Worm (Caenorhabditis elegans) whole organism, late embryonic: ENCODE measurements around the gene sto-4.
A peak's percentile ranks its signal among the peaks of the same experiment; 100 is the strongest.

Experiments used
- C08G9.2 ChIP-seq: sonication (generic microtip); optimal IDR thresholded peaks from 2 replicates; lab custom pipeline; 2016; ENCODE audit warnings: mild to moderate bottlenecking, missing genetic modification characterization, moderate library complexity, missing compliant biosample characterization
- K09A11.1 ChIP-seq: sonication (generic microtip); optimal IDR thresholded peaks from 2 replicates; lab custom pipeline; 2017; ENCODE audit warnings: antibody characterized with exemption, mild to moderate bottlenecking, missing genetic modification characterization, missing compliant biosample characterization; ENCODE audit not compliant: insufficient read depth
- Y22D7AL.16 ChIP-seq: sonication (generic microtip); optimal IDR thresholded peaks from 2 replicates; lab custom pipeline; 2016; ENCODE audit warnings: missing genetic modification characterization, missing compliant biosample characterization
- ceh-14 ChIP-seq: sonication (generic microtip); optimal IDR thresholded peaks from 2 replicates; lab custom pipeline; 2016; ENCODE audit warnings: missing genotype, missing genetic modification characterization, missing compliant biosample characterization
- ceh-22 ChIP-seq: sonication (generic microtip); optimal IDR thresholded peaks from 2 replicates; lab custom pipeline; 2017; ENCODE audit warnings: missing biosample characterization, missing genetic modification characterization
- ceh-31 ChIP-seq: sonication (generic microtip); optimal IDR thresholded peaks from 2 replicates; lab custom pipeline; 2016; ENCODE audit warnings: missing genetic modification characterization, missing compliant biosample characterization
- ceh-6 ChIP-seq: fragments of 200-800 bp; sonication (Bioruptor generic); optimal IDR thresholded peaks from 2 replicates; lab custom pipeline; 2018; ENCODE audit warnings: mild to moderate bottlenecking, missing genetic modification characterization, missing compliant biosample characterization
- ceh-9 ChIP-seq: sonication (generic microtip); optimal IDR thresholded peaks from 2 replicates; lab custom pipeline; 2016; ENCODE audit warnings: mild to moderate bottlenecking, missing genetic modification characterization, inconsistent platforms, missing compliant biosample characterization
- che-1 ChIP-seq: sonication (generic microtip); optimal IDR thresholded peaks from 2 replicates; lab custom pipeline; 2016; ENCODE audit warnings: mild to moderate bottlenecking, missing genetic modification characterization, missing compliant biosample characterization
- elt-4 ChIP-seq: sonication (generic microtip); optimal IDR thresholded peaks from 2 replicates; lab custom pipeline; 2016; ENCODE audit warnings: missing genetic modification characterization, missing compliant biosample characterization
- fax-1 ChIP-seq: sonication (generic microtip); optimal IDR thresholded peaks from 2 replicates; lab custom pipeline; 2016; ENCODE audit warnings: missing genotype, missing genetic modification characterization, missing compliant biosample characterization
- fkh-10 ChIP-seq: fragments of 150-350 bp; optimal IDR thresholded peaks from 2 replicates; lab custom pipeline; 2014; ENCODE audit warnings: missing biosample characterization, missing genetic modification reagents, missing genetic modification characterization
- fkh-6 ChIP-seq: sonication (generic microtip); optimal IDR thresholded peaks from 2 replicates; lab custom pipeline; 2016; ENCODE audit warnings: missing genetic modification characterization, missing compliant biosample characterization
- hlh-15 ChIP-seq: sonication (generic microtip); optimal IDR thresholded peaks from 2 replicates; lab custom pipeline; 2016; ENCODE audit warnings: missing genetic modification characterization, missing compliant biosample characterization
- hlh-30 ChIP-seq: sonication (generic microtip); optimal IDR thresholded peaks from 2 replicates; lab custom pipeline; 2017; ENCODE audit warnings: antibody characterized with exemption, missing genetic modification characterization, missing compliant biosample characterization; ENCODE audit not compliant: insufficient read depth
- hlh-8 ChIP-seq: sonication (generic microtip); optimal IDR thresholded peaks from 2 replicates; lab custom pipeline; 2016; ENCODE audit warnings: missing genotype, missing genetic modification characterization, missing compliant biosample characterization
- lim-6 ChIP-seq: sonication (generic microtip); optimal IDR thresholded peaks from 2 replicates; lab custom pipeline; 2016; ENCODE audit warnings: missing genetic modification characterization, missing compliant biosample characterization
- lin-11 ChIP-seq: fragments of 200-800 bp; sonication (Bioruptor generic); optimal IDR thresholded peaks from 2 replicates; lab custom pipeline; 2018; ENCODE audit warnings: mild to moderate bottlenecking, missing genetic modification characterization, missing compliant biosample characterization
- madf-2 ChIP-seq: sonication (generic microtip); optimal IDR thresholded peaks from 2 replicates; lab custom pipeline; 2017; ENCODE audit warnings: missing genetic modification characterization, missing compliant biosample characterization
- nfya-1 ChIP-seq: sonication (generic microtip); optimal IDR thresholded peaks from 2 replicates; lab custom pipeline; 2017; ENCODE audit warnings: missing genetic modification characterization, mild to moderate bottlenecking, missing compliant biosample characterization, antibody characterized with exemption, moderate library complexity
- nhr-11 ChIP-seq: fragments of 150-350 bp; optimal IDR thresholded peaks from 2 replicates; lab custom pipeline; 2014; ENCODE audit warnings: missing biosample characterization, missing genetic modification characterization
- odd-2 ChIP-seq: sonication (generic microtip); optimal IDR thresholded peaks from 2 replicates; lab custom pipeline; 2017; ENCODE audit warnings: antibody characterized with exemption, mild to moderate bottlenecking, missing genetic modification characterization, missing compliant biosample characterization
- pag-3 ChIP-seq: sonication (generic microtip); optimal IDR thresholded peaks from 2 replicates; lab custom pipeline; 2016; ENCODE audit warnings: missing compliant biosample characterization, missing genetic modification characterization, borderline replicate concordance
- pax-1 ChIP-seq: fragments of 150-350 bp; optimal IDR thresholded peaks from 2 replicates; lab custom pipeline; 2014; ENCODE audit warnings: missing biosample characterization, missing genetic modification characterization
- pha-2 ChIP-seq: sonication (generic microtip); optimal IDR thresholded peaks from 2 replicates; lab custom pipeline; 2017; ENCODE audit warnings: mild to moderate bottlenecking, missing genetic modification characterization, missing compliant biosample characterization
- pha-4 ChIP-seq: fragments of 150-350 bp; optimal IDR thresholded peaks from 2 replicates; lab custom pipeline; 2018; ENCODE audit warnings: missing biosample characterization, missing genetic modification reagents, missing genetic modification characterization
- pqm-1 ChIP-seq: sonication (generic microtip); optimal IDR thresholded peaks from 2 replicates; lab custom pipeline; 2016; ENCODE audit warnings: missing genetic modification characterization, missing compliant biosample characterization
- pros-1 ChIP-seq: fragments of 150-350 bp; optimal IDR thresholded peaks from 2 replicates; lab custom pipeline; 2014; ENCODE audit warnings: missing biosample characterization, missing genetic modification reagents, missing genetic modification characterization
- rnt-1 ChIP-seq: sonication (generic microtip); optimal IDR thresholded peaks from 2 replicates; lab custom pipeline; 2016; ENCODE audit warnings: missing genetic modification characterization, missing compliant biosample characterization
- sox-2 ChIP-seq: fragments of 200-800 bp; sonication (Bioruptor generic); IDR thresholded peaks from 2 replicates; pipeline ENCODE4 v1.3.6; 2022; ENCODE audit warnings: missing genetic modification reagents, missing genetic modification characterization, missing compliant biosample characterization
- tbx-2 ChIP-seq: sonication (generic microtip); optimal IDR thresholded peaks from 2 replicates; lab custom pipeline; 2016; ENCODE audit warnings: missing genetic modification characterization, missing compliant biosample characterization
- unc-42 ChIP-seq: sonication (generic microtip); optimal IDR thresholded peaks from 2 replicates; lab custom pipeline; 2016; ENCODE audit warnings: missing genotype, missing genetic modification characterization, missing compliant biosample characterization
- unc-55 ChIP-seq: sonication (generic microtip); optimal IDR thresholded peaks from 2 replicates; lab custom pipeline; 2017; ENCODE audit warnings: missing biosample characterization, missing genetic modification reagents, missing genetic modification characterization

Gene sto-4

ce11 chrX:11605766-11606490 lies 38.0 kb upstream of the sto-4 start (continued):
- TF ChIP-seq ceh-31 (tag; lab: Kevin White, UChicago) (peak; percentile 96), pqm-1 (tag; lab: Kevin White, UChicago) (peak; percentile 94), che-1 (tag; lab: Kevin White, UChicago) (peak; percentile 88), lim-6 (tag; lab: Kevin White, UChicago) (peak; percentile 60), hlh-30 (tag; lab: Kevin White, UChicago) (peak; percentile 1), ceh-14 (tag; lab: Kevin White, UChicago) (peak; percentile 99), madf-2 (peak; percentile 94), ceh-22 (tag; lab: Kevin White, UChicago) (peak; percentile 87), ceh-6 (GFP tag; lab: Kevin White, UChicago) (peak; percentile 83), fkh-6 (tag; lab: Kevin White, UChicago) (peak; percentile 49), fax-1 (tag; lab: Kevin White, UChicago) (peak; percentile 71), sox-2 (GFP tag; lab: Robert Waterston, UW) (peak; percentile 91), odd-2 (tag; lab: Kevin White, UChicago) (peak; percentile 89), K09A11.1 (tag; lab: Kevin White, UChicago) (peak; percentile 96), hlh-8 (peak; percentile 84), Y22D7AL.16 (tag; lab: Kevin White, UChicago) (peak; percentile 97), lin-11 (peak; percentile 89), nhr-11 (tag; lab: Kevin White, UChicago) (peak; percentile 99)

DNA sequence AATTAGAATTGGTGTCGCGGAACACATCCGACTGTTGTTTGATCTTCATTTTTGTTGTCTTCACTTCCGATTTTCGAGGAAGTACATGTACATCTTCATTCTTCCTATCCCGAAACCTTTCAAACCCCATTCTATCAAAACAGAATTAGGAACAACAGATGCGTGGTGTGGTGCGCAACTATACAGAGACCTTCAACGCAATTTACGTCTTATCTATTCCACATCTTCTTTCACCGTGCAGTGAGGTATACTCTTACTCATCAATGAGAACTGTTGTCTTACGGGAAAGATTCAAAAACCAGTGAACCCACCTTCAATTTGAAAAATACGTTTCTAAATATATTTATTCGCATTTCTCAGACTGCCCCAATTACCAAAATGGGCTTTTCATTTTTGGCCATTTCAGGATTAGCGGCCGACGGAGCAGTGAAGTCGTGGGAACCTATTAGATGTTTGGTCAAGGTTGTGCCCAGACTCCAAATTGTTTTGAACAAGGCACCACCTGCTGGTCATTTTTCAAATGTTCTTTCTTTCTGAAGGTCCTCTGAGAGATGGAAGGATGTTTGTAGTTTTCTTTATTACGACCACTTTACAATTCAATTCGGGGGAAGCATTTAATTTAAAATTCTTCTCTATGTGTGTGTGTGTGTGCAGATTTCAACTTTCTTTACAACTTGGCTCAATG lies 37.0 kb upstream of the sto-4 start:
- TF ChIP-seq pha-4 (tag; lab: Kevin White, UChicago), result no peak
- TF ChIP-seq elt-4 (tag; lab: Kevin White, UChicago), result no peak
- no peak for TF ChIP-seq hlh-15 (tag; lab: Kevin White, UChicago)
- no peak for TF ChIP-seq tbx-2 (tag; lab: Kevin White, UChicago)
- TF ChIP-seq che-1 (tag; lab: Kevin White, UChicago), result no peak
- no peak for TF ChIP-seq ceh-9 (tag; lab: Kevin White, UChicago)

DNA sequence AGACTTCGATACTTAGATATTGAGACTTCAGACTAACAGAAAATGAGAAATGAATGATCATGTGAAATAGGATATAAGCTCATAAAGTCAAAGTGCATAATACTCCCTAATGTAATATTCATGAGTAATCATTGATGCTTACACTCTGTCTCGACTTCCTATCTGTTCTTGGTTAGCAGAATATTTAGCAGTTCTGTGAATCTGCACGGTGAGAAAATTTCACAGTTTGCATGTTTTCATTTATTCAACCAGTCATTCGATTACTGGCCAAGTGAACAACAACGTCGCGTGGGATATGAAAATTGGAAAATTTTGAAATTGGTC lies 36.5 kb upstream of the sto-4 start:
- no peak for TF ChIP-seq fkh-10
- no peak for TF ChIP-seq Y22D7AL.16 (tag; lab: Kevin White, UChicago)
- TF ChIP-seq rnt-1 (tag; lab: Kevin White, UChicago), result no peak
- peak; percentile 26 for TF ChIP-seq ceh-31 (tag; lab: Kevin White, UChicago)
- no peak for TF ChIP-seq pax-1 (tag; lab: Kevin White, UChicago)
- no peak for TF ChIP-seq pag-3 (tag; lab: Kevin White, UChicago)
- TF ChIP-seq unc-55 (GFP tag; lab: Kevin White, UChicago), result no peak
- TF ChIP-seq unc-42 (tag; lab: Kevin White, UChicago), result peak; percentile 14
- no peak for TF ChIP-seq pha-2

DNA sequence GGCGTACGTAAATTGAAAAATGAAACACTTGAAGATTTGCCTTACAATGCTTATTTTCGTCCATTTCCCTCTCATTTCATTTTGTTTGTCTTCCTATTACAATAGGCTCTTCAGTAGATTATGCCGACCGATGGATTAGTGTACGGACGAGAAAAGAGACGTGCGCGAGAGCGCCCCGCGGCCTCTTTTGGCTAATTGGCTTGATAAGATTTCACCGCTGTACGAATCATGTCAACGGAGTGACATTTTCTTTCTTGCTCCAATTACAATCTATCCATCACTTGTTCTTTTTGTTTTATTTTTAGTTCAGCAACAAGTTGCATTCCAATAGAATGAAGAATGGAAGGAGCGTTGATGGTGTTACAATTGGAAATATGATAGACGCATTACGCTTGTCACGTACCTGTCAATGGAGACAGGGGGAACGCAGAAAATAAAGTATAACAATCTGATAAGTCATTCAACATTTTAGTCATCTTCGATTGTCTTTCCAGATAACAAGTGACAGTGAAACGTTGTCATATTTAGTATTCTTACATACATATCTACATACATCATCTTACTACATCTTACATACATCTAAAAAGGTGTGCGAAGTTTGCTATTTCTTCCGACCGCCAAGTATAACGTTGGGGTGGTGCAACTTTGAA lies 35.7 kb upstream of the sto-4 start:
- TF ChIP-seq tbx-2 (tag; lab: Kevin White, UChicago) (peak; percentile 31), C08G9.2 (no peak), nfya-1 (tag; lab: Kevin White, UChicago) (peak; percentile 40), unc-42 (tag; lab: Kevin White, UChicago) (peak; percentile 83), che-1 (tag; lab: Kevin White, UChicago) (no peak), pros-1 (tag; lab: Kevin White, UChicago) (peak; percentile 39)
- TF ChIP-seq, all 69 proteins: peak for 4
